Fruit fly (Drosophila melanogaster): ENCODE data around the gene CG3634.

CG3634 gene

DNA sequence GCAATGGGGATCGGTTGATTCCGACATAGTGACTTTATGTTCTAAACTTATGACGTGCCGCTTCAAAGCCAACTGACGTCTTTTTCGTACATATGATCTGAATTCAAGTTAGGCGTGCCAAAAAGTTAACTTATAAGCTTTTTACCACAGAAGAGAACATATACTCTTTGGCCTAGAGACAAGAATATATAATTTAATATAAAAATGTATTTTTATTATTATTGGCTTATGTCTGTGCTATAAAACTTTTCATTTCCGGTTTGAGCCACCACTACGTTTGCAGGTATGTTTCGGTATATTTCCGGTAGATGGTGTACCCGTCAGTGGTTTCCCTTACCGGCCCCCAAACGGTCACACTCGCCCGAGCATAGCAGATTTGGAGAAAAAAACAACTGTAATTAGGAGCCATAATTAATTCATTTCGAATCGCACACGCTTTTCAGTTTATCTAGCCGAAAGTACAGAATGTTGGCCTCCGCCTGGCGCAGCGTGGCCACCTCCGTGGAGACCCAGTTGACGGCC lies 10.7 kb downstream of the CG3634 start, which contains the start of the genes CG3698 and tzn:
Gene CG3698 (minus strand): TSS at position 51 of the 522 bp plus-strand sequence.
Gene tzn (plus strand): TSS at position 321 of the 522 bp plus-strand sequence.
- no peak for TF ChIP-seq Hr38 (GFP tag; optimal IDR thresholded peaks at IDR 0.05)
- TF ChIP-seq fd85E (GFP tag; optimal IDR thresholded peaks at IDR 0.05): no peak
- no peak for TF ChIP-seq CG32006 (GFP tag; optimal IDR thresholded peaks at IDR 0.05)
- TF ChIP-seq Eip75B (GFP tag; optimal IDR thresholded peaks at IDR 0.05): no peak
- TF ChIP-seq spab (GFP tag; optimal IDR thresholded peaks at IDR 0.05): no peak
- peak; percentile 49 for TF ChIP-seq CG11762 (GFP tag; optimal IDR thresholded peaks at IDR 0.05; ENCODE audit: insufficient read depth)
- TF ChIP-seq acj6 (GFP tag; optimal IDR thresholded peaks at IDR 0.05): peak; percentile 86
- TF ChIP-seq CG8632 (GFP tag; optimal IDR thresholded peaks at IDR 0.05): peak; percentile 73
- TF ChIP-seq Sox15 (GFP tag; optimal IDR thresholded peaks at IDR 0.05): peak; percentile 72
- TF ChIP-seq Hr4 (GFP tag; optimal IDR thresholded peaks at IDR 0.05): no peak
- no peak for TF ChIP-seq CG10631 (GFP tag; optimal IDR thresholded peaks at IDR 0.05)
- TF ChIP-seq Hr39 (GFP tag; optimal IDR thresholded peaks at IDR 0.05): no peak
- peak in 1 of 2 experiments; percentile 90 for TF ChIP-seq salr (GFP tag; optimal IDR thresholded peaks at IDR 0.05)
- TF ChIP-seq CG6792 (GFP tag; optimal IDR thresholded peaks at IDR 0.05): no peak
- TF ChIP-seq Blimp-1 (GFP tag; optimal IDR thresholded peaks at IDR 0.05): peak; percentile 61
- TF ChIP-seq CG11902 (GFP tag; optimal IDR thresholded peaks at IDR 0.05): peak; percentile 79
- peak; percentile 86 for TF ChIP-seq lz (GFP tag; optimal IDR thresholded peaks at IDR 0.05)
- TF ChIP-seq ss (GFP tag; optimal IDR thresholded peaks at IDR 0.05): no peak
- peak; percentile 75 for TF ChIP-seq CG8319 (GFP tag; optimal IDR thresholded peaks at IDR 0.05)
- peak; percentile 47 for TF ChIP-seq CG11294 (GFP tag; IDR thresholded peaks at IDR 0.05)
- peak; percentile 57 for TF ChIP-seq dac (GFP tag; optimal IDR thresholded peaks at IDR 0.05)
- TF ChIP-seq vri (GFP tag; optimal IDR thresholded peaks at IDR 0.05): no peak
- TF ChIP-seq OdsH (GFP tag; optimal IDR thresholded peaks at IDR 0.05): no peak
- no peak for TF ChIP-seq Ets21C (GFP tag; optimal IDR thresholded peaks at IDR 0.05)
- no peak for TF ChIP-seq Eip93F (GFP tag; optimal IDR thresholded peaks at IDR 0.05)
- peak; percentile 92 for TF ChIP-seq CG6854 (GFP tag; optimal IDR thresholded peaks at IDR 0.05)
- no peak for TF ChIP-seq pdm3 (GFP tag; optimal IDR thresholded peaks at IDR 0.05)
- TF ChIP-seq Sox102F (GFP tag; optimal IDR thresholded peaks at IDR 0.05): no peak
- TF ChIP-seq CG1621 (tag; optimal IDR thresholded peaks at IDR 0.05): no peak
- peak; percentile 71 for TF ChIP-seq CG9139 (GFP tag; optimal IDR thresholded peaks at IDR 0.05)
- no peak for TF ChIP-seq CG3919 (GFP tag; optimal IDR thresholded peaks at IDR 0.05)
- TF ChIP-seq CG31627 (GFP tag; optimal IDR thresholded peaks at IDR 0.05): peak; percentile 83
- no peak for TF ChIP-seq achi (GFP tag; optimal IDR thresholded peaks at IDR 0.05)
- TF ChIP-seq CG3032 (tag; optimal IDR thresholded peaks at IDR 0.05): peak; percentile 73
- no peak for TF ChIP-seq CG6276 (GFP tag; optimal IDR thresholded peaks at IDR 0.05)
- no peak for TF ChIP-seq Eip78C (GFP tag)
- no peak for TF ChIP-seq Ets96B (tag; optimal IDR thresholded peaks at IDR 0.05)
- peak; percentile 45 for TF ChIP-seq Gug (GFP tag; IDR thresholded peaks at IDR 0.05)
- peak; percentile 85 for TF ChIP-seq CG34406 (GFP tag; optimal IDR thresholded peaks at IDR 0.05)
- no peak for TF ChIP-seq CG16779 (tag; optimal IDR thresholded peaks at IDR 0.05)
- no peak for TF ChIP-seq CG7368 (GFP tag; optimal IDR thresholded peaks at IDR 0.05)
- TF ChIP-seq Smox (GFP tag; optimal IDR thresholded peaks at IDR 0.05): no peak
- no peak for TF ChIP-seq svp (GFP tag)
- TF ChIP-seq esn (GFP tag; optimal IDR thresholded peaks at IDR 0.05): peak; percentile 87
- no peak for TF ChIP-seq Sox14 (GFP tag; optimal IDR thresholded peaks at IDR 0.05)
- TF ChIP-seq CG6808 (GFP tag; optimal IDR thresholded peaks at IDR 0.05): no peak
- no peak for TF ChIP-seq CG4318 (GFP tag; optimal IDR thresholded peaks at IDR 0.05)
- no peak for TF ChIP-seq CG8119 (GFP tag; IDR thresholded peaks at IDR 0.05)
- TF ChIP-seq CG15336 (GFP tag; IDR thresholded peaks at IDR 0.05): no peak
- no peak for TF ChIP-seq Lpt (GFP tag; optimal IDR thresholded peaks at IDR 0.05)
- peak; percentile 64 for TF ChIP-seq fd59A (GFP tag; optimal IDR thresholded peaks at IDR 0.05)
- no peak for TF ChIP-seq Met (GFP tag; optimal IDR thresholded peaks at IDR 0.05)
- peak; percentile 93 for TF ChIP-seq CG6163 (GFP tag; IDR thresholded peaks at IDR 0.05)
